Worm (Caenorhabditis elegans) whole organism, L4 larva: ENCODE data around the gene prx-5.

Experiments used
- Y105C5A.15 ChIP-seq: fragments of 200-800 bp; sonication (Bioruptor generic); IDR thresholded peaks from 2 replicates; pipeline ENCODE4 v1.3.6; 2022; ENCODE audit warnings: missing genetic modification characterization, missing compliant biosample characterization
- Y5F2A.4 ChIP-seq: fragments of 200-800 bp; sonication (Bioruptor generic); optimal IDR thresholded peaks from 2 replicates; lab custom pipeline; 2018; ENCODE audit warnings: mild to moderate bottlenecking, missing genetic modification characterization, missing compliant biosample characterization
- dmd-9 ChIP-seq: fragments of 200-800 bp; sonication (Bioruptor generic); IDR thresholded peaks from 2 replicates; pipeline ENCODE4 v1.3.6; 2022; ENCODE audit warnings: missing genetic modification reagents, missing genetic modification characterization, missing compliant biosample characterization
- lin-15B ChIP-seq: fragments of 150-350 bp; sonication (generic microtip); optimal IDR thresholded peaks from 3 replicates; lab custom pipeline; 2014; ENCODE audit warnings: missing biosample characterization, missing genetic modification characterization
- lsy-2 ChIP-seq, 2 experiments: fragments of 150-350 bp in 1 of 2; sonication (generic microtip) in 1 of 2; optimal IDR thresholded peaks; 2 replicates each; lab custom pipeline; 2014 to 2017; ENCODE audit warnings: missing biosample characterization in 2 of 2, missing genetic modification characterization in 2 of 2
- nhr-11 ChIP-seq: fragments of 150-350 bp; optimal IDR thresholded peaks from 2 replicates; lab custom pipeline; 2014; ENCODE audit warnings: missing biosample characterization, missing genetic modification characterization
- nhr-42 ChIP-seq: fragments of 200-800 bp; sonication (Bioruptor generic); IDR thresholded peaks from 2 replicates; pipeline ENCODE4 v1.3.6; 2022; ENCODE audit warnings: missing genetic modification characterization, missing compliant biosample characterization
- snpc-4 ChIP-seq: fragments of 150-350 bp; optimal IDR thresholded peaks from 2 replicates; lab custom pipeline; 2014; ENCODE audit warnings: missing biosample characterization, missing genetic modification characterization
- ztf-11 ChIP-seq: fragments of 150-350 bp; optimal IDR thresholded peaks from 2 replicates; lab custom pipeline; 2014; ENCODE audit warnings: missing biosample characterization, missing genetic modification characterization

DNA sequence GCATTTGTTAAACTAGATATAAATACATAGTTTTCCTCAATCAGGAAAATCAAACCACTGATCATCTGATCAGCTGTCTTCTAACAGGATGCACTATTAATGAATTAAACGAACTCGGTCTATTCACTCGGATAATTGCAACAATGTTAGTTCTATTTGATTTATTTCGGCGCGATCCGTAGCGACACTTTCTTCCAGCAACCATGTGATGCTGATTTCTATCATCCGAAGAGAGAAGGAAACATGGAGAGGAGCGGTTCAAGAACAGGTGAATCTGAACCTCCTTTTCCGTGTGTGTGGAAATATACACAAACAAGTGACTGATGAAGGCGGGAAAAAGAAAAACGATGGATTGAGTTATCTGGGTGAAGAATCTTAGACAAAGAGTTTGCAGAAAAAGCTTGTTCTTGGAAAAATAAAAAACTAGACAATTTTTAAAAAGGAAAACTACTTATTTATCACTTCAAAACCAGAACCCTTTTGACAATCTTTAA is 27.2 kb downstream of the prx-5 start:
- TF ChIP-seq nhr-42 (GFP tag; lab: Robert Waterston, UW) (no peak), dmd-9 (no peak), ztf-11 (tag; lab: Kevin White, UChicago) (no peak), nhr-11 (tag; lab: Kevin White, UChicago) (no peak), Y5F2A.4 (GFP tag; lab: Kevin White, UChicago) (no peak), Y105C5A.15 (GFP tag; lab: Robert Waterston, UW) (no peak), lin-15B (no peak), lsy-2 (tag; optimal IDR thresholded peaks at IDR 0.05; lab: Kevin White, UChicago) (no peak), snpc-4 (tag; lab: Kevin White, UChicago) (no peak)
